Worm (Caenorhabditis elegans): ENCODE data around the gene Y75B8A.33.

Gene Y75B8A.33

DNA sequence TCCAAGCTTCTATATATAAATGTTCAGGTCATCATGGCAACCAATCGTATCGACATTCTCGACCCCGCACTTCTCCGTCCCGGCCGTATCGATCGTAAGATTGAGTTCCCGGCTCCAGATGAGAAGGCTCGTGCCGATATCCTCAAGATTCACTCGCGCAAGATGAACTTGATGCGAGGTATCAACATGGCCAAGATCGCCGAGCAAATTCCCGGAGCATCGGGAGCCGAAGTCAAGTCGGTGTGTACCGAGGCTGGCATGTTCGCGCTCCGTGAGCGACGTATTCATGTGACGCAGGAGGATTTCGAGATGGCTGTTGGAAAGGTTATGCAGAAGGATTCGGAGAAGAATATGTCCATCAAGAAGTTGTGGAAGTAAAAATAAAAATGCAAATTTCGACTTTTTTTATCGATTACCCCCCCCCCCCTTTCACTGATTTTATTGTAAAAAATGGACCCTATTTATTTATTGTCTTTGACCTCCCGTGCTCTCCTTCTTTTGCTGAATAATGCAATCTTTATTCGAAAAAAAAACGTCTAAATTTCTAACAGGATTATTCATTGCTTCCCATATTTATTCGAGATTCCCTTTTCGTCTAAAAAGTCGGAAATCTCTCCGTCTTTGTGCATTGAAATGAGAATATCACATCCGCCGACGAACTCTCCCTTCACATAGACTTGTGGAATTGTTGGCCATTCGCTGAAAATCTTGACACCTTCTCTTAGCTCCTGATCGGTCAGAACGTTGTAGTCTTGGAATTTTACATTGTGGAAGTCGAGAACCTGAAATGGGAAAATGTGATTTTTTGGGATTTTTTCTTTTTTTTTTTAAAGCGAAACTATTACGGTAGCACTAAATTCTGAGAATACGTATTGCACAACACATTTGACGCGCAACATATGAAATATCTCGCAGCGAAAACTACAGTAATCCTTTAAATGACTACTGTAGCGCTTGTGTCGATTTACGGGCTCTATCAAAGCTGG, 5.2 kb upstream of the Y75B8A.33 start (continued):
- TF ChIP-seq chd-7 (tag; optimal IDR thresholded peaks at IDR 0.05): no peak
- no peak for TF ChIP-seq Y79H2A.3 (GFP tag; conservative IDR thresholded peaks at IDR 0.05)
- no peak for TF ChIP-seq gei-17 (GFP tag; optimal IDR thresholded peaks at IDR 0.05)
- no peak for TF ChIP-seq nhr-120 (GFP tag; IDR thresholded peaks at IDR 0.05)
- no peak for TF ChIP-seq snpc-3.4 (tag; optimal IDR thresholded peaks at IDR 0.05)
- no peak for TF ChIP-seq lir-1 (GFP tag; conservative IDR thresholded peaks at IDR 0.05)
- peak; percentile 7; the same call in 1 of the 2 replicates for TF ChIP-seq mcd-1 (GFP tag; IDR thresholded peaks at IDR 0.05)
- TF ChIP-seq Y53G8AR.9 (GFP tag; conservative IDR thresholded peaks at IDR 0.05): peak; percentile 43; the same call in 1 of the 2 replicates
- TF ChIP-seq pbrm-1 (GFP tag; IDR thresholded peaks at IDR 0.05): peak; percentile 15; the same call in 1 of the 2 replicates
- peak; percentile 48 for TF ChIP-seq him-1 (tag; optimal IDR thresholded peaks at IDR 0.05)
- no peak for TF ChIP-seq snpc-4 (GFP tag; optimal IDR thresholded peaks at IDR 0.05)
- TF ChIP-seq snpc-4 (tag; optimal IDR thresholded peaks at IDR 0.05): no peak
- no peak for TF ChIP-seq ztf-22 (GFP tag; optimal IDR thresholded peaks at IDR 0.05)
- no peak for TF ChIP-seq ets-4 (GFP tag; optimal IDR thresholded peaks at IDR 0.05)
- no peak for TF ChIP-seq Y67H2A.10 (GFP tag; conservative IDR thresholded peaks at IDR 0.05)
- TF ChIP-seq rpc-1 (optimal IDR thresholded peaks at IDR 0.05): no peak
- TF ChIP-seq rpc-1 (tag; optimal IDR thresholded peaks at IDR 0.05): no peak
- peak; percentile 1 for TF ChIP-seq dpl-1 (GFP tag; optimal IDR thresholded peaks at IDR 0.05)
- no peak for TF ChIP-seq bed-2 (GFP tag; IDR thresholded peaks at IDR 0.05)
- peak; percentile 43; the same call in 1 of the 2 replicates for TF ChIP-seq madf-6 (GFP tag; IDR thresholded peaks at IDR 0.05)
- no peak for TF ChIP-seq bed-1 (GFP tag; IDR thresholded peaks at IDR 0.05)
- no peak for TF ChIP-seq hrde-1 (tag; optimal IDR thresholded peaks at IDR 0.05; ENCODE audit: borderline replicate concordance)
- peak; percentile 76 for TF ChIP-seq madf-3 (GFP tag; IDR thresholded peaks at IDR 0.05)
- no peak for TF ChIP-seq hlh-26 (GFP tag; conservative IDR thresholded peaks at IDR 0.05)
- 0 out of 2 replicates have a peak, but pooled peaks have one; percentile 13 for TF ChIP-seq ztf-25 (GFP tag; IDR thresholded peaks at IDR 0.05)
- TF ChIP-seq F57A8.1 (GFP tag; optimal IDR thresholded peaks at IDR 0.05): no peak
- TF ChIP-seq lin-26 (GFP tag; IDR thresholded peaks at IDR 0.05): 0 out of 2 replicates have a peak, but pooled peaks have one; percentile 16
- no peak for TF ChIP-seq sptf-2 (GFP tag; optimal IDR thresholded peaks at IDR 0.05)
- peak; percentile 65 for TF ChIP-seq hsf-1 (GFP tag; IDR thresholded peaks at IDR 0.05)
- no peak for TF ChIP-seq B0261.1 (tag; optimal IDR thresholded peaks at IDR 0.05)
- no peak for TF ChIP-seq ceh-40 (GFP tag; IDR thresholded peaks at IDR 0.05)
- TF ChIP-seq ztf-28 (GFP tag; IDR thresholded peaks at IDR 0.05): no peak
- peak; percentile 53; the same call in 1 of the 2 replicates for TF ChIP-seq B0336.3 (GFP tag; IDR thresholded peaks at IDR 0.05)

DNA sequence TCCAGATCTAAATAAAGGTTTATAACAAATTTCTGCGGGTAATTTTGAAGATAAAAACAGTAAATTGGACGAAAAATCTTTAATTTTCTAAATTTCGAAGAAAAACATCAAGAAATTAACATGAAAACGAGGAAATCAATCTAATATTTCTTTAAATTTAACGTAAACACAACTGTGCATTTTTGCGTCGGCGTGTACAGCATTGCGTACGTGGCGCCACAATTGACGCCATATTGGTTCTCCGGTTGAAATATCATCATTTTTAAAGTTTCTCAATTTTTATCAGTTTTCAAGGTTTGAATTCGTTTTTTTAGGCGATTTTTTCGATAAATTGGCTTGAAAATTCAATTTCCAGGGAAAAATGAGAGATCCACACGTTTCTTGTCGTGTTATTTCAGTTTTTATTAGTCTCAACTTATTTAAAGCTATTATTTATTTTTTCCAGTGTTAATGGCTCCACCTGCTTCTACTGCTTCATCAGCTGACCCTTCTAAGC, 2.9 kb upstream of the Y75B8A.33 start, which contains the start of gene rpt-6:
TSS of gene rpt-6 (plus strand) at position 446 of the 496 bp plus-strand sequence.
- peak; percentile 63 for TF ChIP-seq mcd-1 (GFP tag; IDR thresholded peaks at IDR 0.05)
- TF ChIP-seq F49E8.2 (tag; optimal IDR thresholded peaks at IDR 0.05; ENCODE audit: insufficient read depth): no peak
- TF ChIP-seq ceh-100 (GFP tag; IDR thresholded peaks at IDR 0.05): peak; percentile 26; the same call in 1 of the 2 replicates
- 0 out of 2 replicates have a peak, but pooled peaks have one; percentile 28 for TF ChIP-seq F33H1.4 (GFP tag; IDR thresholded peaks at IDR 0.05)
- no peak for TF ChIP-seq bed-1 (GFP tag; IDR thresholded peaks at IDR 0.05)
- TF ChIP-seq nhr-179 (tag; optimal IDR thresholded peaks at IDR 0.05): no peak
- TF ChIP-seq somi-1 (GFP tag; optimal IDR thresholded peaks at IDR 0.05): no peak
- no peak for TF ChIP-seq ceh-79 (tag; optimal IDR thresholded peaks at IDR 0.05)
- peak; percentile 57 for TF ChIP-seq snpc-1.3 (tag; optimal IDR thresholded peaks at IDR 0.05; ENCODE audit: insufficient read depth)
- peak; percentile 18 for TF ChIP-seq tbp1 (GFP tag; optimal IDR thresholded peaks at IDR 0.05)
- no peak for TF ChIP-seq C17E4.6 (GFP tag; IDR thresholded peaks at IDR 0.05)
- peak; percentile 76 for TF ChIP-seq madf-6 (GFP tag; IDR thresholded peaks at IDR 0.05)
- peak; percentile 50 for TF ChIP-seq snpc-3.4 (tag; optimal IDR thresholded peaks at IDR 0.05)
- TF ChIP-seq T26A5.8 (tag; optimal IDR thresholded peaks at IDR 0.05): no peak
- no peak for TF ChIP-seq cebp-1 (GFP tag; IDR thresholded peaks at IDR 0.05)
- peak; percentile 30 for TF ChIP-seq cebp-1 (tag; optimal IDR thresholded peaks at IDR 0.05)
- TF ChIP-seq pbrm-1 (GFP tag; IDR thresholded peaks at IDR 0.05): 0 out of 2 replicates have a peak, but pooled peaks have one; percentile 39
- TF ChIP-seq aptf-3 (GFP tag; IDR thresholded peaks at IDR 0.05): no peak
